Worm (Caenorhabditis elegans) whole organism, L4 larva: Measurements from ENCODE around the gene C45G9.9.

ENCODE experiments used
- D1046.2 ChIP-seq: fragments of 200-800 bp; sonication (Bioruptor generic); IDR thresholded peaks from 2 replicates; pipeline ENCODE4 v1.3.6; 2022; ENCODE audit warnings: missing genetic modification characterization, missing compliant biosample characterization
- F10B5.3 ChIP-seq: sonication (generic microtip); optimal IDR thresholded peaks from 2 replicates; lab custom pipeline; 2016; ENCODE audit warnings: mild to moderate bottlenecking, missing genetic modification characterization, missing compliant biosample characterization
- F37D6.2 ChIP-seq: sonication (generic microtip); optimal IDR thresholded peaks from 2 replicates; lab custom pipeline; 2016; ENCODE audit warnings: mild to moderate bottlenecking, missing genetic modification characterization, missing compliant biosample characterization
- F44E2.7 ChIP-seq: fragments of 200-800 bp; sonication (Bioruptor generic); IDR thresholded peaks from 2 replicates; pipeline ENCODE4 v2.1.2; 2022; ENCODE audit warnings: missing genetic modification characterization, missing compliant biosample characterization
- R02D3.7 ChIP-seq: fragments of 150-350 bp; sonication (generic microtip); optimal IDR thresholded peaks from 3 replicates; lab custom pipeline; 2014; ENCODE audit warnings: missing biosample characterization, missing genetic modification characterization
- T20F7.1 ChIP-seq: fragments of 200-800 bp; sonication (Bioruptor generic); optimal IDR thresholded peaks from 2 replicates; lab custom pipeline; 2018; ENCODE audit warnings: mild to moderate bottlenecking, missing genetic modification characterization, missing compliant biosample characterization
- Y105C5A.15 ChIP-seq: fragments of 200-800 bp; sonication (Bioruptor generic); IDR thresholded peaks from 2 replicates; pipeline ENCODE4 v1.3.6; 2022; ENCODE audit warnings: missing genetic modification characterization, missing compliant biosample characterization
- Y5F2A.4 ChIP-seq: fragments of 200-800 bp; sonication (Bioruptor generic); optimal IDR thresholded peaks from 2 replicates; lab custom pipeline; 2018; ENCODE audit warnings: mild to moderate bottlenecking, missing genetic modification characterization, missing compliant biosample characterization
- aha-1 ChIP-seq: fragments of 150-350 bp; peaks from one replicate; lab custom pipeline; 2014; ENCODE audit warnings: missing biosample characterization, missing genetic modification characterization
- aly-2 ChIP-seq: sonication (generic microtip); optimal IDR thresholded peaks from 2 replicates; lab custom pipeline; 2018; ENCODE audit warnings: missing biosample characterization, missing genetic modification characterization
- arid-1 ChIP-seq: fragments of 200-800 bp; sonication (Bioruptor generic); conservative IDR thresholded peaks from 2 replicates; pipeline ENCODE4 v1.3.6; 2022; ENCODE audit warnings: missing genetic modification reagents, missing genetic modification characterization, missing compliant biosample characterization
- ceh-20 ChIP-seq: fragments of 200-800 bp; sonication (Bioruptor generic); IDR thresholded peaks from 2 replicates; pipeline ENCODE4 v1.3.6; 2022; ENCODE audit warnings: missing genetic modification reagents, missing genetic modification characterization, missing compliant biosample characterization
- ceh-62 ChIP-seq: sonication (generic microtip); optimal IDR thresholded peaks from 2 replicates; lab custom pipeline; 2017; ENCODE audit warnings: missing biosample characterization, missing genetic modification characterization
- ces-1 ChIP-seq: fragments of 150-350 bp; sonication (generic microtip); optimal IDR thresholded peaks from 4 replicates; lab custom pipeline; 2014; ENCODE audit warnings: missing biosample characterization, missing genetic modification reagents, missing genetic modification characterization
- cey-2 ChIP-seq: sonication (generic microtip); optimal IDR thresholded peaks from 3 replicates; lab custom pipeline; 2017; ENCODE audit warnings: missing genetic modification characterization, mild to moderate bottlenecking, missing compliant biosample characterization, antibody characterized with exemption, borderline replicate concordance; ENCODE audit not compliant: insufficient read depth
- daf-12 ChIP-seq: fragments of 150-350 bp; optimal IDR thresholded peaks from 2 replicates; lab custom pipeline; 2014; ENCODE audit warnings: missing biosample characterization, missing genetic modification reagents, missing genetic modification characterization
- daf-16 ChIP-seq, 3 experiments: sonication (generic microtip); optimal IDR thresholded peaks; 2 replicates each; lab custom pipeline; 2016 to 2017; ENCODE audit warnings: missing genetic modification characterization in 3 of 3, missing genetic modification reagents in 3 of 3, mild to moderate bottlenecking in 2 of 3, missing compliant biosample characterization in 2 of 3, missing biosample characterization in 1 of 3, moderate library complexity in 1 of 3
- daf-19 ChIP-seq: fragments of 200-800 bp; sonication (Bioruptor generic); conservative IDR thresholded peaks from 2 replicates; pipeline ENCODE4 v1.3.6; 2022; ENCODE audit warnings: missing genetic modification characterization, missing compliant biosample characterization
- daf-8 ChIP-seq: fragments of 200-800 bp; sonication (Bioruptor generic); IDR thresholded peaks from 2 replicates; pipeline ENCODE4 v1.3.6; 2022; ENCODE audit warnings: missing genetic modification characterization, missing compliant biosample characterization
- dmd-8 ChIP-seq: fragments of 200-800 bp; sonication (Bioruptor generic); IDR thresholded peaks from 2 replicates; pipeline ENCODE4 v1.3.6; 2022; ENCODE audit warnings: missing genetic modification characterization, missing compliant biosample characterization
- dpl-1 ChIP-seq: fragments of 150-350 bp; optimal IDR thresholded peaks from 2 replicates; lab custom pipeline; 2014; ENCODE audit warnings: missing biosample characterization, missing genetic modification reagents, missing genetic modification characterization
- dve-1 ChIP-seq: sonication (generic microtip); optimal IDR thresholded peaks from 2 replicates; lab custom pipeline; 2017; ENCODE audit warnings: antibody characterized with exemption, mild to moderate bottlenecking, missing genetic modification characterization, missing compliant biosample characterization; ENCODE audit not compliant: insufficient read depth
- fos-1 ChIP-seq: fragments of 150-350 bp; optimal IDR thresholded peaks from 2 replicates; lab custom pipeline; 2014; ENCODE audit warnings: missing biosample characterization, missing genetic modification characterization
- gei-8 ChIP-seq: fragments of 200-800 bp; sonication (Bioruptor generic); optimal IDR thresholded peaks from 2 replicates; lab custom pipeline; 2018; ENCODE audit warnings: mild to moderate bottlenecking, missing genetic modification characterization, missing compliant biosample characterization
- hlh-11 ChIP-seq: fragments of 200-800 bp; sonication (Bioruptor generic); optimal IDR thresholded peaks from 2 replicates; lab custom pipeline; 2018; ENCODE audit warnings: mild to moderate bottlenecking, missing genetic modification characterization, missing compliant biosample characterization
- hmg-1.1 ChIP-seq: fragments of 200-800 bp; sonication (Bioruptor generic); IDR thresholded peaks from 2 replicates; pipeline ENCODE4 v1.3.6; 2022; ENCODE audit warnings: missing genetic modification reagents, missing genetic modification characterization, missing compliant biosample characterization
- lin-38 ChIP-seq: fragments of 200-800 bp; sonication (Bioruptor generic); IDR thresholded peaks from 2 replicates; pipeline ENCODE4 v1.3.6; 2022; ENCODE audit warnings: missing genetic modification reagents, missing genetic modification characterization, missing compliant biosample characterization
- madf-5 ChIP-seq, 2 experiments: fragments of 200-800 bp; sonication (Bioruptor generic); IDR thresholded peaks; 2 replicates each; pipeline ENCODE4 v1.3.6; 2022; ENCODE audit warnings: missing compliant biosample characterization in 2 of 2, missing genetic modification characterization in 2 of 2
- madf-9 ChIP-seq: fragments of 200-800 bp; sonication (Bioruptor generic); conservative IDR thresholded peaks from 2 replicates; pipeline ENCODE4 v1.3.6; 2022; ENCODE audit warnings: missing genetic modification reagents, missing genetic modification characterization, missing compliant biosample characterization
- mdl-1 ChIP-seq, 2 experiments: fragments of 150-350 bp in 1 of 2; sonication (generic microtip) in 1 of 2; optimal IDR thresholded peaks; 2 replicates each; lab custom pipeline; 2014 to 2017; ENCODE audit warnings: missing biosample characterization in 2 of 2, missing genetic modification characterization in 2 of 2
- mdt-29 ChIP-seq: fragments of 200-800 bp; sonication (Bioruptor generic); IDR thresholded peaks from 2 replicates; pipeline ENCODE4 v1.3.6; 2022; ENCODE audit warnings: missing genetic modification reagents, missing genetic modification characterization, missing compliant biosample characterization
- mep-1 ChIP-seq: fragments of 150-350 bp; sonication (generic microtip); optimal IDR thresholded peaks from 3 replicates; lab custom pipeline; 2014; ENCODE audit warnings: missing biosample characterization, missing genetic modification characterization
- nhr-102 ChIP-seq: sonication (generic microtip); optimal IDR thresholded peaks from 2 replicates; lab custom pipeline; 2016; ENCODE audit warnings: mild to moderate bottlenecking, missing genetic modification characterization, moderate library complexity, missing compliant biosample characterization
- nhr-11 ChIP-seq: fragments of 150-350 bp; optimal IDR thresholded peaks from 2 replicates; lab custom pipeline; 2014; ENCODE audit warnings: missing biosample characterization, missing genetic modification characterization
- nhr-237 ChIP-seq: sonication (generic microtip); optimal IDR thresholded peaks from 2 replicates; lab custom pipeline; 2017; ENCODE audit warnings: missing biosample characterization, missing genetic modification characterization
- nhr-28 ChIP-seq: fragments of 150-350 bp; optimal IDR thresholded peaks from 2 replicates; lab custom pipeline; 2014; ENCODE audit warnings: missing biosample characterization, missing genetic modification characterization
- nhr-41 ChIP-seq: fragments of 200-800 bp; sonication (Bioruptor generic); IDR thresholded peaks from 2 replicates; pipeline ENCODE4 v1.3.6; 2022; ENCODE audit warnings: missing genetic modification reagents, missing genetic modification characterization, missing compliant biosample characterization
- saeg-2 ChIP-seq: fragments of 200-800 bp; sonication (Bioruptor generic); IDR thresholded peaks from 2 replicates; pipeline ENCODE4 v1.3.6; 2022; ENCODE audit warnings: missing genetic modification reagents, missing genetic modification characterization, missing compliant biosample characterization
- sdz-12 ChIP-seq: fragments of 200-800 bp; sonication (Bioruptor generic); optimal IDR thresholded peaks from 2 replicates; lab custom pipeline; 2018; ENCODE audit warnings: mild to moderate bottlenecking, missing genetic modification characterization, missing compliant biosample characterization
- skn-1 ChIP-seq: fragments of 150-350 bp; optimal IDR thresholded peaks from 2 replicates; lab custom pipeline; 2014; ENCODE audit warnings: missing biosample characterization, missing genetic modification characterization
- spr-3 ChIP-seq: fragments of 200-800 bp; sonication (Bioruptor generic); optimal IDR thresholded peaks from 2 replicates; lab custom pipeline; 2018; ENCODE audit warnings: mild to moderate bottlenecking, missing genetic modification characterization, missing compliant biosample characterization
- tra-1 ChIP-seq: fragments of 200-800 bp; sonication (Bioruptor generic); IDR thresholded peaks from 2 replicates; pipeline ENCODE4 v1.3.6; 2022; ENCODE audit warnings: missing genetic modification reagents, missing genetic modification characterization, missing compliant biosample characterization
- vab-7 ChIP-seq: fragments of 200-800 bp; sonication (Bioruptor generic); IDR thresholded peaks from 2 replicates; pipeline ENCODE4 v1.3.6; 2022; ENCODE audit warnings: missing genetic modification reagents, missing genetic modification characterization, missing compliant biosample characterization
- zag-1 ChIP-seq: fragments of 150-350 bp; optimal IDR thresholded peaks from 2 replicates; lab custom pipeline; 2014; ENCODE audit warnings: missing biosample characterization, missing genetic modification characterization
- zfp-2 ChIP-seq: sonication (generic microtip); optimal IDR thresholded peaks from 2 replicates; lab custom pipeline; 2016; ENCODE audit warnings: mild to moderate bottlenecking, missing genetic modification characterization, missing compliant biosample characterization
- zfp-3 ChIP-seq: fragments of 200-800 bp; sonication (Bioruptor generic); conservative IDR thresholded peaks from 2 replicates; pipeline ENCODE4 v1.3.6; 2022; ENCODE audit warnings: missing genetic modification reagents, missing genetic modification characterization, missing compliant biosample characterization
- zip-11 ChIP-seq: fragments of 200-800 bp; sonication (Bioruptor generic); IDR thresholded peaks from 2 replicates; pipeline ENCODE4 v1.3.6; 2022; ENCODE audit warnings: missing genetic modification characterization, missing compliant biosample characterization
- zip-2 ChIP-seq: fragments of 150-350 bp; optimal IDR thresholded peaks from 2 replicates; lab custom pipeline; 2014; ENCODE audit warnings: missing biosample characterization, missing genetic modification characterization
- ztf-7 ChIP-seq: fragments of 150-350 bp; optimal IDR thresholded peaks from 2 replicates; lab custom pipeline; 2014; ENCODE audit warnings: missing biosample characterization, missing genetic modification characterization

C45G9.9 gene

DNA sequence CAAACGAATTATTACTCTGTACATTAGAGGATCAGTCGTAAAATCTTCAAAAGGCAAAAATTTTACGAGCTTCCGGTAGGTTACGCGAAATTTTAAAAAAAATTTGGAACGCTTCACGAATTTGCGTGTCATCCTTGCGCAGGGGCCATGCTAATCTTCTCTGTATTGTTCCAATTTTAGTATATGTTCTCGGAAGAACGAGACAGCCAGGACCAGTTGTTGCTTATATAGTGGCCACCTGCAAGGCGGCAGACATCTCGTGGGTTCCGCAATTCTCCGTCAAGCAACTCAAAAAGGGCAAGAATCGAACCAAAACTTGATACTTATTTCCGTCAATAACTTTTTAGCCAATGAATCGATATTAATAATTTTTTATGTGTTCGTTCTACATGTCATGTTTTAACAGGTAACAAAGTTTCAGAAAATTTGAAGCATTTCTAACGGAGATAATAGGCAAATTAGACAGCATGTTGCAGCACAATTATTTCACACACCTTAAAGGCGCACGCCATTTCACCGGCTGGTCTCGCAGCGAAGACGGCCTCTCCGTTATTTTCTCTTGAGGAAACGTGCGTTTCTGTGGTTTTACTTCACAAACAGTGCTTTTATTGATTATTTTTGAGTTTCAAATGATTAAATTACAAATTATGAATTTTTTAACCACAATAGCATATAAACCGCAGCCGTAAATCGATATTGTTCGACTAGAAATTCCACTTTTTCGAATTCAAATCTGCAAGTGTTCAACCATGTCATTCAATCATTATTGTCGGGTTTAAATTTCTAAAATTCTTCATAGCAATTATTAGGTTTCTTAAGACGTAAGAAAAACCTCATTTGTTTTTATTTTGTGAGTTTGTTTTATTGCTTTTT is 25.3 kb upstream of the C45G9.9 start (continued):
- peak; percentile 82 for TF ChIP-seq vab-7 (GFP tag; lab: Robert Waterston, UW)
- peak; percentile 73 for TF ChIP-seq spr-3 (GFP tag; lab: Kevin White, UChicago)
- no peak for TF ChIP-seq nhr-11 (tag; lab: Kevin White, UChicago)
- peak; percentile 90 for TF ChIP-seq gei-8 (GFP tag; lab: Kevin White, UChicago)
- TF ChIP-seq F10B5.3 (tag; lab: Kevin White, UChicago) = peak; percentile 83
- peak; percentile 85 for TF ChIP-seq ztf-7 (tag; lab: Kevin White, UChicago)
- TF ChIP-seq madf-9 (GFP tag; lab: Robert Waterston, UW) = peak; percentile 84
- peak; percentile 79 for TF ChIP-seq T20F7.1
- TF ChIP-seq F44E2.7 (GFP tag; lab: Robert Waterston, UW) = 0 out of 2 replicates have a peak, but pooled peaks have one; percentile 75
- TF ChIP-seq F37D6.2 = peak; percentile 75
- TF ChIP-seq nhr-28 (tag; lab: Kevin White, UChicago) = peak; percentile 70
- TF ChIP-seq arid-1 (GFP tag; lab: Robert Waterston, UW) = peak; percentile 95
- TF ChIP-seq lin-38 (GFP tag; lab: Robert Waterston, UW) = peak; percentile 90
- TF ChIP-seq dpl-1 (GFP tag; lab: Kevin White, UChicago) = peak; percentile 47
- TF ChIP-seq tra-1 = peak; percentile 59
- TF ChIP-seq zip-11 = 0 out of 2 replicates have a peak, but pooled peaks have one; percentile 28
- peak; percentile 84 for TF ChIP-seq Y5F2A.4 (GFP tag; lab: Kevin White, UChicago)
- TF ChIP-seq daf-8 (GFP tag; lab: Robert Waterston, UW) = peak; percentile 76; the same call in 1 of the 2 replicates
- TF ChIP-seq R02D3.7 (tag; lab: Kevin White, UChicago) = peak; percentile 18
- no peak for TF ChIP-seq ceh-62
- TF ChIP-seq D1046.2 (GFP tag; lab: Robert Waterston, UW) = peak; percentile 92
- TF ChIP-seq hmg-1.1 = peak; percentile 93
- TF ChIP-seq mdl-1 (tag; optimal IDR thresholded peaks at IDR 0.05; lab: Kevin White, UChicago) = peak in 1 of 2 experiments; percentile 5
- TF ChIP-seq daf-19 (GFP tag; lab: Robert Waterston, UW) = peak; percentile 87
- no peak for TF ChIP-seq ces-1
- TF ChIP-seq zip-2 (tag; lab: Kevin White, UChicago) = peak; percentile 30
- TF ChIP-seq nhr-102 (tag; lab: Kevin White, UChicago) = peak; percentile 94
- peak; percentile 63 for TF ChIP-seq zfp-2 (tag; lab: Kevin White, UChicago)
- TF ChIP-seq saeg-2 (GFP tag; lab: Robert Waterston, UW) = peak; percentile 78; the same call in 1 of the 2 replicates
- TF ChIP-seq aly-2 = no peak
- TF ChIP-seq mdt-29 (GFP tag; lab: Robert Waterston, UW) = peak; percentile 84; the same call in 1 of the 2 replicates
- no peak for TF ChIP-seq fos-1 (tag; lab: Kevin White, UChicago)
- TF ChIP-seq madf-5 (GFP tag; IDR thresholded peaks at IDR 0.05; lab: Robert Waterston, UW) = peak in 1 of 2 experiments; percentile 85; a peak in 2 of 4 replicates
- peak; percentile 86 for TF ChIP-seq zfp-3
- peak; percentile 67 for TF ChIP-seq sdz-12 (GFP tag; lab: Kevin White, UChicago)
- TF ChIP-seq hlh-11 (tag; lab: Kevin White, UChicago) = peak; percentile 83
- TF ChIP-seq skn-1 (tag; lab: Kevin White, UChicago) = no peak
- peak; percentile 61 for TF ChIP-seq nhr-41
- TF ChIP-seq zag-1 = no peak
- TF ChIP-seq daf-12 = no peak
- peak; percentile 76 to 83 for TF ChIP-seq daf-16 (GFP tag; optimal IDR thresholded peaks at IDR 0.05; lab: Kevin White, UChicago)
- peak; percentile 56 for TF ChIP-seq daf-16 (tag; optimal IDR thresholded peaks at IDR 0.05; lab: Kevin White, UChicago)
- peak; percentile 86 for TF ChIP-seq mep-1 (tag; lab: Kevin White, UChicago)
- TF ChIP-seq ceh-20 (GFP tag; lab: Robert Waterston, UW) = peak; percentile 79
- no peak for TF ChIP-seq nhr-237 (tag; lab: Kevin White, UChicago)
- no peak for TF ChIP-seq cey-2
- TF ChIP-seq dmd-8 (GFP tag; lab: Robert Waterston, UW) = peak; percentile 95
- TF ChIP-seq Y105C5A.15 = peak; percentile 72; the same call in 1 of the 2 replicates
- peak; percentile 94 for TF ChIP-seq aha-1
- TF ChIP-seq dve-1 (tag; lab: Kevin White, UChicago) = peak; percentile 84
